Fruit fly (Drosophila melanogaster) whole organism, pupa: ENCODE results near the gene alphaTub67C.
A peak's percentile ranks its signal among the peaks of the same experiment; 100 is the strongest.

Source experiments
- CG13204 ChIP-seq: fragments of 200-800 bp; sonication (Bioruptor generic); optimal IDR thresholded peaks from 2 replicates; lab custom pipeline; 2018; ENCODE audit warnings: missing biosample characterization, mild to moderate bottlenecking, missing genetic modification characterization, moderate library complexity
- CG17806 ChIP-seq: fragments of 200-800 bp; sonication (Bioruptor generic); optimal IDR thresholded peaks from 2 replicates; lab custom pipeline; 2018; ENCODE audit warnings: missing biosample characterization, mild to moderate bottlenecking, missing genetic modification characterization, moderate library complexity
- CG32121 ChIP-seq: fragments of 200-800 bp; sonication (Bioruptor generic); IDR thresholded peaks from 2 replicates; pipeline ENCODE4 v1.3.6; 2022; ENCODE audit warnings: missing biosample characterization, missing genetic modification characterization
- CG34367 ChIP-seq: fragments of 200-800 bp; sonication (Bioruptor generic); optimal IDR thresholded peaks from 2 replicates; lab custom pipeline; 2018; ENCODE audit warnings: missing biosample characterization, mild to moderate bottlenecking, missing genetic modification characterization
- CG4496 ChIP-seq: fragments of 200-800 bp; sonication (Bioruptor generic); IDR thresholded peaks from 3 replicates; pipeline ENCODE4 v1.3.6; 2022; ENCODE audit warnings: missing biosample characterization, missing genetic modification characterization
- CG8159 ChIP-seq: fragments of 200-800 bp; sonication (Bioruptor generic); optimal IDR thresholded peaks from 3 replicates; lab custom pipeline; 2018; ENCODE audit warnings: missing biosample characterization, mild to moderate bottlenecking, missing genetic modification characterization, moderate library complexity

- no peak for TF ChIP-seq CG34367
- no peak for TF ChIP-seq CG13204 (GFP tag; lab: Kevin White, UChicago)
- TF ChIP-seq CG8159 (tag; lab: Kevin White, UChicago): peak; percentile 56
- TF ChIP-seq CG4496 (GFP tag; lab: Robert Waterston, UW): peak; percentile 79
- TF ChIP-seq CG17806: peak; percentile 45
- peak; percentile 65; the same call in 1 of the 2 replicates for TF ChIP-seq CG32121 (GFP tag; lab: Robert Waterston, UW)
Measured at dm6 chr3L:9723108-9723507, 42.0 kb downstream of the alphaTub67C start, which contains the start of the genes nbs and defl.
